Fruit fly (Drosophila melanogaster): ENCODE data around the gene Wdr82.

- TF ChIP-seq Myb (GFP tag; optimal IDR thresholded peaks at IDR 0.05) (no peak), CG15479 (GFP tag; optimal IDR thresholded peaks at IDR 0.05) (no peak), Dad (GFP tag; optimal IDR thresholded peaks at IDR 0.05) (no peak), Dip3 (GFP tag; optimal IDR thresholded peaks at IDR 0.05) (no peak), az2 (GFP tag; optimal IDR thresholded peaks at IDR 0.05) (no peak), pum (GFP tag; optimal IDR thresholded peaks at IDR 0.05) (peak; percentile 26), onecut (GFP tag; IDR thresholded peaks at IDR 0.05) (peak; percentile 10; the same call in 1 of the 2 replicates), CG6689 (GFP tag; IDR thresholded peaks at IDR 0.05) (peak; percentile 24; the same call in 1 of the 2 replicates)
Measured at dm6 chr2L:8381508-8382036, 7.3 kb downstream of the Wdr82 start, which contains the start of gene AlaRS.

All from whole organism, embryonic.